Worm (Caenorhabditis elegans) whole organism, early embryonic: Measurements from ENCODE around the gene B0348.2.

Source experiments
- aly-1 ChIP-seq: sonication (generic microtip); optimal IDR thresholded peaks from 2 replicates; lab custom pipeline; 2016; ENCODE audit warnings: missing genetic modification characterization, missing compliant biosample characterization
- ets-7 ChIP-seq: sonication (generic microtip); optimal IDR thresholded peaks from 2 replicates; lab custom pipeline; 2016; ENCODE audit warnings: missing genotype, missing genetic modification characterization, missing compliant biosample characterization
- flt-1 ChIP-seq: fragments of 200-800 bp; sonication (Bioruptor generic); IDR thresholded peaks from 2 replicates; pipeline ENCODE4 v1.3.6; 2022; ENCODE audit warnings: missing genetic modification characterization, missing compliant biosample characterization
- hmbx-1 ChIP-seq: sonication (generic microtip); optimal IDR thresholded peaks from 2 replicates; lab custom pipeline; 2016; ENCODE audit warnings: mild to moderate bottlenecking, missing genetic modification characterization, missing compliant biosample characterization

DNA sequence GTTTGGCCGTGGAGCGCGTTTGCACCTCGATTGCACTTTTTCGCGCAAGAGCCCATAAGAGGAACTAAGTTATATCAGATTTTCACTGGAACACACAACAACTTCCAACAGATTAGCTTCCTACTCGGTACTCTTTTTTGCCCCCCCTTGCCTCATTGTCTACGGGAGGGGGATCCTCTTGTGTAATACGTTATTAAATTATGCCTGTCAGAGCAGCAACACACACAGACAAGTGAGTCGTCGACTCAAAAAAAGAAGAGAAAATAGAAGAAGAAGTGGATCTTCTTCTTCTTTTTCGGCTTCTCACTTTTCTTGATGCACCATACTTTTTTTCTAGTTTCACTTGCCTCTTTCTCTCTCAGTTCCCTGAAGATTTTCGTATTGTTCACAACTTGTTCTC lies 34.0 kb upstream of the B0348.2 start:
- no peak for TF ChIP-seq aly-1 (tag; lab: Kevin White, UChicago)
- no peak for TF ChIP-seq ets-7 (tag; lab: Kevin White, UChicago)
- no peak for TF ChIP-seq hmbx-1 (tag; lab: Kevin White, UChicago)
- no peak for TF ChIP-seq flt-1
